Worm (Caenorhabditis elegans) whole organism, mixed stage, embryonic: ENCODE measurements around the gene Y43C5A.2.

Experiments used
- bed-3 ChIP-seq: fragments of 200-800 bp; sonication (Bioruptor generic); optimal IDR thresholded peaks from 3 replicates; lab custom pipeline; 2018; ENCODE audit warnings: mild to moderate bottlenecking, missing genetic modification characterization, moderate library complexity, missing compliant biosample characterization
- ceh-39 ChIP-seq: fragments of 150-350 bp; optimal IDR thresholded peaks from 2 replicates; lab custom pipeline; 2014; ENCODE audit warnings: missing biosample characterization, missing genetic modification characterization
- drap-1 ChIP-seq: fragments of 200-800 bp; sonication (Bioruptor generic); optimal IDR thresholded peaks from 3 replicates; lab custom pipeline; 2018; ENCODE audit warnings: mild to moderate bottlenecking, missing genetic modification characterization, missing compliant biosample characterization
- elt-1 ChIP-seq: sonication (generic microtip); optimal IDR thresholded peaks from 2 replicates; lab custom pipeline; 2017; ENCODE audit warnings: missing genetic modification characterization, mild to moderate bottlenecking, missing compliant biosample characterization, antibody characterized with exemption, moderate library complexity, borderline replicate concordance; ENCODE audit not compliant: insufficient read depth
- elt-3 ChIP-seq: fragments of 150-350 bp; optimal IDR thresholded peaks from 2 replicates; lab custom pipeline; 2014; ENCODE audit warnings: missing biosample characterization, missing genetic modification characterization
- mls-2 ChIP-seq: sonication (generic microtip); optimal IDR thresholded peaks from 2 replicates; lab custom pipeline; 2016; ENCODE audit warnings: mild to moderate bottlenecking, missing genetic modification characterization, moderate library complexity, missing compliant biosample characterization
- nhr-237 ChIP-seq: fragments of 150-350 bp; optimal IDR thresholded peaks from 2 replicates; lab custom pipeline; 2014; ENCODE audit warnings: missing biosample characterization, missing genetic modification characterization
- sptf-1 ChIP-seq: sonication (generic microtip); optimal IDR thresholded peaks from 2 replicates; lab custom pipeline; 2017; ENCODE audit warnings: mild to moderate bottlenecking, missing genetic modification characterization, moderate library complexity, missing compliant biosample characterization

Gene Y43C5A.2

ce11 chrIV:10318199-10318598 lies 48.5 kb downstream of the Y43C5A.2 start, which contains the start of gene R09E10.2:
Gene R09E10.2 (minus strand): TSS chrIV:10318299.
- no peak for TF ChIP-seq sptf-1 (tag; lab: Kevin White, UChicago)
- TF ChIP-seq mls-2 (tag; lab: Kevin White, UChicago) = no peak
- no peak for TF ChIP-seq elt-3 (tag; lab: Kevin White, UChicago)
- TF ChIP-seq drap-1 = no peak
- TF ChIP-seq bed-3 (GFP tag; lab: Kevin White, UChicago) = no peak
- no peak for TF ChIP-seq ceh-39
- no peak for TF ChIP-seq nhr-237
- no peak for TF ChIP-seq elt-1
